Worm (Caenorhabditis elegans): ENCODE results near the gene Y55F3AM.13.

ce11 chrIV:1105104-1105503 is 49.0 kb upstream of the Y55F3AM.13 start:
- TF ChIP-seq snpc-4 (tag; optimal IDR thresholded peaks at IDR 0.05) (no peak), mep-1 (tag; optimal IDR thresholded peaks at IDR 0.05) (no peak), ztf-11 (tag; optimal IDR thresholded peaks at IDR 0.05) (no peak), blmp-1 (tag; optimal IDR thresholded peaks at IDR 0.05) (no peak), nhr-237 (tag; optimal IDR thresholded peaks at IDR 0.05) (no peak), nhr-28 (tag; optimal IDR thresholded peaks at IDR 0.05) (no peak), elt-1 (tag; optimal IDR thresholded peaks at IDR 0.05; ENCODE audit: borderline replicate concordance, insufficient read depth) (no peak), nhr-76 (tag; optimal IDR thresholded peaks at IDR 0.05) (no peak), pha-4 (tag; optimal IDR thresholded peaks at IDR 0.05) (no peak)
